Worm (Caenorhabditis elegans) whole organism, L4 larva: ENCODE measurements around the gene pcp-5.

ENCODE experiments used
- Y48G9A.11 ChIP-seq: fragments of 200-800 bp; sonication (Bioruptor generic); IDR thresholded peaks from 2 replicates; pipeline ENCODE4 v1.3.6; 2022; ENCODE audit warnings: missing genetic modification reagents, missing genetic modification characterization, missing compliant biosample characterization
- dpl-1 ChIP-seq: fragments of 150-350 bp; optimal IDR thresholded peaks from 2 replicates; lab custom pipeline; 2014; ENCODE audit warnings: missing biosample characterization, missing genetic modification reagents, missing genetic modification characterization
- hlh-30 ChIP-seq: sonication (generic microtip); optimal IDR thresholded peaks from 2 replicates; lab custom pipeline; 2017; ENCODE audit warnings: antibody characterized with exemption, mild to moderate bottlenecking, missing genetic modification characterization, missing compliant biosample characterization; ENCODE audit not compliant: insufficient read depth
- madf-5 ChIP-seq, 2 experiments: fragments of 200-800 bp; sonication (Bioruptor generic); IDR thresholded peaks; 2 replicates each; pipeline ENCODE4 v1.3.6; 2022; ENCODE audit warnings: missing compliant biosample characterization in 2 of 2, missing genetic modification characterization in 2 of 2
- nhr-25 ChIP-seq: sonication (generic microtip); optimal IDR thresholded peaks from 2 replicates; lab custom pipeline; 2017; ENCODE audit warnings: missing genetic modification characterization, mild to moderate bottlenecking, missing compliant biosample characterization, antibody characterized with exemption, moderate library complexity, borderline replicate concordance; ENCODE audit not compliant: insufficient read depth
- nhr-28 ChIP-seq: fragments of 150-350 bp; optimal IDR thresholded peaks from 2 replicates; lab custom pipeline; 2014; ENCODE audit warnings: missing biosample characterization, missing genetic modification characterization
- zag-1 ChIP-seq: fragments of 150-350 bp; optimal IDR thresholded peaks from 2 replicates; lab custom pipeline; 2014; ENCODE audit warnings: missing biosample characterization, missing genetic modification characterization
- ztf-7 ChIP-seq: fragments of 150-350 bp; optimal IDR thresholded peaks from 2 replicates; lab custom pipeline; 2014; ENCODE audit warnings: missing biosample characterization, missing genetic modification characterization

DNA sequence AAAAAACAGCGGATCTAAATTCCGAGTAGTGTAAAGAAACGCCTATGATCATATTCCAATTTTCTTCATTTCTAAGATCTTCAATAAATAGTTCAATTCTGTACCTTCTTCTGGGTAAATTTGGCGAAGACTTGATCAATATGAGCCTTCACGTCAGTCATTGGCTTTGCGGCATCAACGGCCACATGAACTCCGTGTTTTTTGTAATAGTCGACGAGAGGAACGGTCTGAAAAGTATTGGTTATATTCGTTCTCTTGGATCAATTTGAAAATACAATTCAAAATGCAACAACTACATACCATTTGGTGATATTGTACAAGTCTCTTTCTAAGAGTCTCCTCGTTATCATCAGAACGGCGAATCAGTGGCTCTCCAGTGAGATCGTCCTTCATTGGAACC, 43.0 kb upstream of the pcp-5 start:
- no peak for TF ChIP-seq dpl-1 (GFP tag; lab: Kevin White, UChicago)
- no peak for TF ChIP-seq hlh-30 (tag; lab: Kevin White, UChicago)
- TF ChIP-seq nhr-28 (tag; lab: Kevin White, UChicago): no peak
- no peak for TF ChIP-seq ztf-7 (tag; lab: Kevin White, UChicago)
- no peak for TF ChIP-seq Y48G9A.11 (GFP tag; lab: Robert Waterston, UW)
- no peak for TF ChIP-seq nhr-25 (tag; lab: Kevin White, UChicago)
- TF ChIP-seq madf-5 (GFP tag; IDR thresholded peaks at IDR 0.05; lab: Robert Waterston, UW): no peak
- no peak for TF ChIP-seq zag-1 (tag; lab: Kevin White, UChicago)
